Fruit fly (Drosophila melanogaster): ENCODE results near the gene fz.

dm6 chr3L:14399873-14400272 is 125.7 kb downstream of the fz start:
- TF ChIP-seq CG12768 (GFP tag; optimal IDR thresholded peaks at IDR 0.05) (no peak), Clk (GFP tag; optimal IDR thresholded peaks at IDR 0.05) (no peak), kay (GFP tag; ENCODE audit: borderline replicate concordance) (no peak), CG7101 (tag; optimal IDR thresholded peaks at IDR 0.05) (no peak), CG7045 (GFP tag; optimal IDR thresholded peaks at IDR 0.05) (no peak), cnc (optimal IDR thresholded peaks at IDR 0.05) (no peak), ovo (GFP tag; optimal IDR thresholded peaks at IDR 0.05) (no peak), bab1 (GFP tag; optimal IDR thresholded peaks at IDR 0.05) (no peak)

Data from whole organism, adult.